Worm (Caenorhabditis elegans) whole organism, midembryonic: Measurements from ENCODE around the gene srw-82.

Source experiments
- flt-1 ChIP-seq: fragments of 200-800 bp; sonication (Bioruptor generic); IDR thresholded peaks from 2 replicates; pipeline ENCODE4 v1.3.6; 2022; ENCODE audit warnings: missing genetic modification characterization, missing compliant biosample characterization
- med-1 ChIP-seq: sonication (generic microtip); optimal IDR thresholded peaks from 2 replicates; lab custom pipeline; 2017; ENCODE audit warnings: missing genetic modification characterization, mild to moderate bottlenecking, missing compliant biosample characterization, antibody characterized with exemption, missing genetic modification reagents; ENCODE audit not compliant: insufficient read depth
- ref-1 ChIP-seq: fragments of 200-800 bp; sonication (Bioruptor generic); conservative IDR thresholded peaks from 2 replicates; pipeline ENCODE4 v1.3.6; 2022; ENCODE audit warnings: missing genetic modification reagents, missing genetic modification characterization, missing compliant biosample characterization

ce11 chrV:18397814-18398213 is 33.7 kb upstream of the srw-82 start, which contains the start of gene Y51A2B.16:
- TF ChIP-seq med-1 (GFP tag; lab: Kevin White, UChicago), result no peak
- TF ChIP-seq flt-1 (GFP tag; lab: Robert Waterston, UW), result no peak
- no peak for TF ChIP-seq ref-1 (GFP tag; lab: Robert Waterston, UW)
